Fruit fly (Drosophila melanogaster): Measurements from ENCODE around the gene CG18428.
A peak's percentile ranks its signal among the peaks of the same experiment; 100 is the strongest.

The CG18428 gene

dm6 chr3R:24137311-24137945 is 28.3 kb downstream of the CG18428 start, which contains the start of gene Npc2f:
TSS of gene Npc2f (plus strand) at chr3R:24137895.
- TF ChIP-seq CG5204 (GFP tag; optimal IDR thresholded peaks at IDR 0.05) (no peak), cic (GFP tag; optimal IDR thresholded peaks at IDR 0.05) (peak; percentile 15), Mnt (GFP tag; optimal IDR thresholded peaks at IDR 0.05) (no peak), CG12768 (GFP tag; optimal IDR thresholded peaks at IDR 0.05) (peak; percentile 1), Crg-1 (GFP tag; optimal IDR thresholded peaks at IDR 0.05) (no peak), tj (GFP tag; optimal IDR thresholded peaks at IDR 0.05) (no peak), kay (GFP tag; ENCODE audit: borderline replicate concordance) (peak; percentile 4)

dm6 chr3R:24138478-24139455 is 29.6 kb downstream of the CG18428 start:
- no peak for TF ChIP-seq bab1 (GFP tag; optimal IDR thresholded peaks at IDR 0.05)
- TF ChIP-seq cic (GFP tag; optimal IDR thresholded peaks at IDR 0.05), result peak; percentile 54

dm6 chr3R:24139646-24140130 is 30.6 kb downstream of the CG18428 start:
- TF ChIP-seq tj (GFP tag; optimal IDR thresholded peaks at IDR 0.05) (no peak), CG11617 (GFP tag; optimal IDR thresholded peaks at IDR 0.05) (no peak), CG5204 (GFP tag; optimal IDR thresholded peaks at IDR 0.05) (no peak), ovo (GFP tag; optimal IDR thresholded peaks at IDR 0.05) (no peak), bab1 (GFP tag; optimal IDR thresholded peaks at IDR 0.05) (no peak), CG7101 (tag; optimal IDR thresholded peaks at IDR 0.05) (no peak), Crg-1 (GFP tag; optimal IDR thresholded peaks at IDR 0.05) (no peak)

dm6 chr3R:24141013-24141592 is 32.0 kb downstream of the CG18428 start, which contains the start of gene Kal1:
TSS of gene Kal1 (plus strand) at chr3R:24141395.
- TF ChIP-seq Hr96 (GFP tag; optimal IDR thresholded peaks at IDR 0.05) (peak; percentile 45), Mnt (GFP tag; optimal IDR thresholded peaks at IDR 0.05) (peak; percentile 56), tj (GFP tag; optimal IDR thresholded peaks at IDR 0.05) (peak; percentile 88), CG33017 (tag; optimal IDR thresholded peaks at IDR 0.05) (peak; percentile 92), CG12768 (GFP tag; optimal IDR thresholded peaks at IDR 0.05) (peak; percentile 86), cic (GFP tag; optimal IDR thresholded peaks at IDR 0.05) (peak; percentile 43), Clk (GFP tag; optimal IDR thresholded peaks at IDR 0.05) (peak; percentile 51), pad (GFP tag; optimal IDR thresholded peaks at IDR 0.05) (peak; percentile 85), ovo (GFP tag; optimal IDR thresholded peaks at IDR 0.05) (peak; percentile 23), kay (GFP tag; ENCODE audit: borderline replicate concordance) (peak; percentile 18), CG14711 (tag; optimal IDR thresholded peaks at IDR 0.05) (peak; percentile 88), CG1620 (GFP tag; optimal IDR thresholded peaks at IDR 0.05) (peak; percentile 45), CG11617 (GFP tag; optimal IDR thresholded peaks at IDR 0.05) (peak; percentile 92), CG7045 (GFP tag; optimal IDR thresholded peaks at IDR 0.05) (peak; percentile 67), CG5204 (GFP tag; optimal IDR thresholded peaks at IDR 0.05) (no peak), cnc (optimal IDR thresholded peaks at IDR 0.05) (no peak), CG7101 (tag; optimal IDR thresholded peaks at IDR 0.05) (peak; percentile 93), bab1 (GFP tag; optimal IDR thresholded peaks at IDR 0.05) (peak; percentile 97), Crg-1 (GFP tag; optimal IDR thresholded peaks at IDR 0.05) (peak; percentile 67), toe (GFP tag; optimal IDR thresholded peaks at IDR 0.05) (peak; percentile 24)

- no peak for TF ChIP-seq CG7045 (GFP tag; optimal IDR thresholded peaks at IDR 0.05)
- no peak for TF ChIP-seq CG12768 (GFP tag; optimal IDR thresholded peaks at IDR 0.05)
- TF ChIP-seq CG14711 (tag; optimal IDR thresholded peaks at IDR 0.05), result no peak
- TF ChIP-seq Hr96 (GFP tag; optimal IDR thresholded peaks at IDR 0.05), result no peak
- no peak for TF ChIP-seq CG5204 (GFP tag; optimal IDR thresholded peaks at IDR 0.05)
Measured at dm6 chr3R:24142971-24143370, 33.8 kb downstream of the CG18428 start.

dm6 chr3R:24143372-24143771 is 34.2 kb downstream of the CG18428 start:
- TF ChIP-seq CG12768 (GFP tag; optimal IDR thresholded peaks at IDR 0.05) (no peak), Mnt (GFP tag; optimal IDR thresholded peaks at IDR 0.05) (no peak), CG5204 (GFP tag; optimal IDR thresholded peaks at IDR 0.05) (no peak), cic (GFP tag; optimal IDR thresholded peaks at IDR 0.05) (no peak), CG1620 (GFP tag; optimal IDR thresholded peaks at IDR 0.05) (no peak), CG7101 (tag; optimal IDR thresholded peaks at IDR 0.05) (no peak), ovo (GFP tag; optimal IDR thresholded peaks at IDR 0.05) (no peak), Crg-1 (GFP tag; optimal IDR thresholded peaks at IDR 0.05) (no peak), tj (GFP tag; optimal IDR thresholded peaks at IDR 0.05) (no peak), pad (GFP tag; optimal IDR thresholded peaks at IDR 0.05) (no peak), toe (GFP tag; optimal IDR thresholded peaks at IDR 0.05) (no peak), CG14711 (tag; optimal IDR thresholded peaks at IDR 0.05) (no peak), cnc (optimal IDR thresholded peaks at IDR 0.05) (no peak)
